Fruit fly (Drosophila melanogaster) whole organism, embryonic: ENCODE data around the gene CG6149.

Experiments
- Antp ChIP-seq: fragments of 200-800 bp; sonication (Bioruptor generic); optimal IDR thresholded peaks from 3 replicates; lab custom pipeline; 2016; ENCODE audit warnings: missing biosample characterization, missing genetic modification characterization
- CG1024 ChIP-seq: fragments of 200-800 bp; sonication (Bioruptor generic); IDR thresholded peaks from 2 replicates; pipeline ENCODE4 v1.3.6; 2022; ENCODE audit warnings: missing biosample characterization, missing genetic modification characterization
- CG10274 ChIP-seq: fragments of 200-800 bp; sonication (Bioruptor generic); optimal IDR thresholded peaks from 3 replicates; lab custom pipeline; 2017; ENCODE audit warnings: missing biosample characterization, mild to moderate bottlenecking, missing genetic modification characterization
- CG10979 ChIP-seq: fragments of 200-800 bp; sonication (Bioruptor generic); optimal IDR thresholded peaks from 2 replicates; lab custom pipeline; 2018; ENCODE audit warnings: missing biosample characterization, mild to moderate bottlenecking, missing genetic modification characterization, moderate library complexity
- CG11085 ChIP-seq: fragments of 200-800 bp; sonication (Bioruptor generic); IDR thresholded peaks from 2 replicates; pipeline ENCODE4 v1.3.6; 2022; ENCODE audit warnings: missing biosample characterization, missing genetic modification characterization
- CG13296 ChIP-seq: fragments of 200-800 bp; sonication (Bioruptor generic); optimal IDR thresholded peaks from 3 replicates; lab custom pipeline; 2018; ENCODE audit warnings: missing biosample characterization, mild to moderate bottlenecking, missing genetic modification characterization
- CG13424 ChIP-seq: fragments of 200-800 bp; sonication (Bioruptor generic); optimal IDR thresholded peaks from 2 replicates; lab custom pipeline; 2019; ENCODE audit warnings: missing biosample characterization, mild to moderate bottlenecking, missing genetic modification characterization, moderate library complexity
- CG1603 ChIP-seq: fragments of 200-800 bp; sonication (Bioruptor generic); optimal IDR thresholded peaks from 2 replicates; lab custom pipeline; 2019; ENCODE audit warnings: missing biosample characterization, mild to moderate bottlenecking, missing genetic modification characterization, moderate library complexity
- CG17186 ChIP-seq: fragments of 200-800 bp; sonication (Bioruptor generic); optimal IDR thresholded peaks from 3 replicates; lab custom pipeline; 2017; ENCODE audit warnings: missing biosample characterization, missing genetic modification reagents, missing genetic modification characterization
- CG18262 ChIP-seq: fragments of 200-800 bp; optimal IDR thresholded peaks from 3 replicates; lab custom pipeline; 2019; ENCODE audit warnings: missing biosample characterization, mild to moderate bottlenecking, missing genetic modification characterization, moderate library complexity
- CG2678 ChIP-seq: fragments of 200-800 bp; sonication (Bioruptor generic); optimal IDR thresholded peaks from 3 replicates; lab custom pipeline; 2019; ENCODE audit warnings: missing biosample characterization, mild to moderate bottlenecking, missing genetic modification characterization, moderate library complexity
- CG2712 ChIP-seq: fragments of 200-800 bp; optimal IDR thresholded peaks from 3 replicates; lab custom pipeline; 2019; ENCODE audit warnings: missing biosample characterization, mild to moderate bottlenecking, missing genetic modification characterization, moderate library complexity
- CG3065 ChIP-seq: fragments of 200-800 bp; sonication (Bioruptor generic); optimal IDR thresholded peaks from 2 replicates; lab custom pipeline; 2016; ENCODE audit warnings: missing biosample characterization, missing genetic modification characterization
- CG31365 ChIP-seq: fragments of 200-800 bp; sonication (Bioruptor generic); optimal IDR thresholded peaks from 2 replicates; lab custom pipeline; 2018; ENCODE audit warnings: missing biosample characterization, mild to moderate bottlenecking, missing genetic modification characterization
- CG31441 ChIP-seq: fragments of 200-800 bp; sonication (Bioruptor generic); IDR thresholded peaks from 2 replicates; pipeline ENCODE4 v1.3.6; 2022; ENCODE audit warnings: missing biosample characterization, missing genetic modification characterization
- CG32532 ChIP-seq: fragments of 200-800 bp; sonication (Bioruptor generic); IDR thresholded peaks from 2 replicates; pipeline ENCODE4 v1.3.6; 2022; ENCODE audit warnings: missing biosample characterization, missing genetic modification characterization
- CG34224 ChIP-seq: fragments of 200-800 bp; sonication (Bioruptor generic); IDR thresholded peaks from 3 replicates; pipeline ENCODE4 v1.3.6; 2022; ENCODE audit warnings: missing biosample characterization, missing genetic modification characterization; ENCODE audit not compliant: partially characterized antibody
- CG4617 ChIP-seq: fragments of 200-800 bp; sonication (Bioruptor generic); optimal IDR thresholded peaks from 3 replicates; lab custom pipeline; 2016; ENCODE audit warnings: missing biosample characterization, missing genetic modification characterization, borderline replicate concordance
- CG6654 ChIP-seq: fragments of 200-800 bp; sonication (Bioruptor generic); optimal IDR thresholded peaks from 2 replicates; lab custom pipeline; 2017; ENCODE audit warnings: missing biosample characterization, mild to moderate bottlenecking, missing genetic modification characterization
- CG6791 ChIP-seq: fragments of 200-800 bp; sonication (Bioruptor generic); IDR thresholded peaks from 3 replicates; pipeline ENCODE4 v1.3.6; 2022; ENCODE audit warnings: missing biosample characterization, missing genetic modification characterization; ENCODE audit not compliant: partially characterized antibody
- CG9437 ChIP-seq: fragments of 200-800 bp; sonication (Bioruptor generic); optimal IDR thresholded peaks from 2 replicates; lab custom pipeline; 2018; ENCODE audit warnings: missing biosample characterization, mild to moderate bottlenecking, missing genetic modification characterization
- CG9876 ChIP-seq: fragments of 200-800 bp; sonication (Bioruptor generic); optimal IDR thresholded peaks from 2 replicates; lab custom pipeline; 2016; ENCODE audit warnings: missing biosample characterization, missing genetic modification characterization
- Dfd ChIP-seq, 2 experiments: fragments of >200 bp; optimal IDR thresholded peaks; 2 replicates each; lab custom pipeline; 2017; ENCODE audit warnings: missing biosample characterization in 2 of 2, missing genetic modification characterization in 2 of 2
- Dip2 ChIP-seq: fragments of 200-800 bp; sonication (Bioruptor generic); IDR thresholded peaks from 2 replicates; pipeline ENCODE4 v1.3.6; 2022; ENCODE audit warnings: missing biosample characterization, missing genetic modification characterization
- HHEX ChIP-seq: fragments of 200-800 bp; sonication (Bioruptor generic); optimal IDR thresholded peaks from 3 replicates; lab custom pipeline; 2017; ENCODE audit warnings: missing biosample characterization, mild to moderate bottlenecking, missing genetic modification characterization, missing genetic modification reagents
- Hmr ChIP-seq: fragments of 200-800 bp; sonication (Bioruptor generic); optimal IDR thresholded peaks from 3 replicates; lab custom pipeline; 2017; ENCODE audit warnings: mild to moderate bottlenecking, missing biosample characterization, missing genetic modification reagents, missing genetic modification characterization
- Hr78 ChIP-seq, 2 experiments: fragments of 200-800 bp in 1 of 2; fragments of >200 bp in 1 of 2; sonication (Bioruptor generic) in 1 of 2; optimal IDR thresholded peaks; 2 replicates each; lab custom pipeline; 2017 to 2019; ENCODE audit warnings: missing biosample characterization in 2 of 2, missing genetic modification characterization in 2 of 2, mild to moderate bottlenecking in 1 of 2, moderate library complexity in 1 of 2
- Oaz ChIP-seq: fragments of 200-800 bp; sonication (Bioruptor generic); IDR thresholded peaks from 2 replicates; pipeline ENCODE4 v1.3.6; 2022; ENCODE audit warnings: missing biosample characterization, missing genetic modification characterization
- Sox102F ChIP-seq: fragments of 200-800 bp; sonication (Bioruptor generic); optimal IDR thresholded peaks from 2 replicates; lab custom pipeline; 2018; ENCODE audit warnings: missing biosample characterization, mild to moderate bottlenecking, missing genetic modification characterization, moderate library complexity
- Sry-δ ChIP-seq: fragments of 200-800 bp; sonication (Bioruptor generic); optimal IDR thresholded peaks from 2 replicates; lab custom pipeline; 2016; ENCODE audit warnings: missing biosample characterization, missing genetic modification characterization
- Stat92E ChIP-seq, 3 experiments: fragments of >200 bp in 2 of 3; fragments of 200-800 bp in 1 of 3; sonication (Bioruptor generic) in 1 of 3; optimal IDR thresholded peaks; 2 replicates each; lab custom pipeline; 2017 to 2019; ENCODE audit warnings: missing biosample characterization in 3 of 3, missing genetic modification characterization in 3 of 3, mild to moderate bottlenecking in 1 of 3, moderate library complexity in 1 of 3
- bab2 ChIP-seq: fragments of 200-800 bp; sonication (Bioruptor generic); optimal IDR thresholded peaks from 2 replicates; lab custom pipeline; 2016; ENCODE audit warnings: missing biosample characterization, missing genetic modification characterization
- cad ChIP-seq: fragments of >200 bp; optimal IDR thresholded peaks from 2 replicates; lab custom pipeline; 2017; ENCODE audit warnings: missing biosample characterization, missing genetic modification characterization
- dan ChIP-seq: fragments of 200-800 bp; sonication (Bioruptor generic); IDR thresholded peaks from 2 replicates; pipeline ENCODE4 v1.3.6; 2022; ENCODE audit warnings: missing biosample characterization, missing genetic modification characterization
- dm ChIP-seq: fragments of 200-800 bp; sonication (Bioruptor generic); optimal IDR thresholded peaks from 3 replicates; lab custom pipeline; 2016; ENCODE audit warnings: missing biosample characterization, missing genetic modification characterization
- fu2 ChIP-seq: fragments of 200-800 bp; sonication (Bioruptor generic); optimal IDR thresholded peaks from 2 replicates; lab custom pipeline; 2016; ENCODE audit warnings: missing biosample characterization, missing genetic modification characterization
- gem ChIP-seq: fragments of 200-800 bp; sonication (Bioruptor generic); optimal IDR thresholded peaks from 2 replicates; lab custom pipeline; 2019; ENCODE audit warnings: missing biosample characterization, mild to moderate bottlenecking, missing genetic modification characterization, moderate library complexity
- h ChIP-seq: fragments of >200 bp; optimal IDR thresholded peaks from 2 replicates; lab custom pipeline; 2017
- lbe ChIP-seq: fragments of 200-800 bp; sonication (Bioruptor generic); optimal IDR thresholded peaks from 2 replicates; lab custom pipeline; 2016; ENCODE audit warnings: missing biosample characterization, mild to moderate bottlenecking, missing genetic modification characterization
- nmo ChIP-seq: fragments of 200-800 bp; sonication (Bioruptor generic); optimal IDR thresholded peaks from 2 replicates; lab custom pipeline; 2018; ENCODE audit warnings: missing biosample characterization, mild to moderate bottlenecking, missing genetic modification characterization, moderate library complexity
- pzg ChIP-seq: fragments of 200-800 bp; sonication (Bioruptor generic); optimal IDR thresholded peaks from 3 replicates; lab custom pipeline; 2018; ENCODE audit warnings: missing biosample characterization, mild to moderate bottlenecking, missing genetic modification characterization, moderate library complexity
- repo ChIP-seq: fragments of 200-800 bp; sonication (Bioruptor generic); optimal IDR thresholded peaks from 2 replicates; lab custom pipeline; 2016; ENCODE audit warnings: missing biosample characterization, missing genetic modification characterization
- row ChIP-seq: fragments of 200-800 bp; sonication (Bioruptor generic); IDR thresholded peaks from 3 replicates; pipeline ENCODE4 v1.3.6; 2022; ENCODE audit warnings: missing biosample characterization, missing genetic modification characterization
- sc ChIP-seq, 3 experiments: fragments of >200 bp in 2 of 3; fragments of 200-800 bp in 1 of 3; sonication (Bioruptor generic) in 1 of 3; optimal IDR thresholded peaks; 2 replicates in 2 of 3; 3 replicates in 1 of 3; lab custom pipeline; 2017; ENCODE audit warnings: mild to moderate bottlenecking in 1 of 3, missing biosample characterization in 1 of 3, missing genetic modification characterization in 1 of 3, missing genetic modification reagents in 1 of 3
- seq ChIP-seq: fragments of 200-800 bp; sonication (Bioruptor generic); IDR thresholded peaks from 2 replicates; pipeline ENCODE4 v1.3.6; 2022; ENCODE audit warnings: missing biosample characterization, missing genetic modification characterization
- stc ChIP-seq: fragments of 200-800 bp; sonication (Bioruptor generic); IDR thresholded peaks from 2 replicates; pipeline ENCODE4 v1.3.6; 2022; ENCODE audit warnings: missing biosample characterization, missing genetic modification characterization
- stwl ChIP-seq: fragments of 200-800 bp; sonication (Bioruptor generic); optimal IDR thresholded peaks from 3 replicates; lab custom pipeline; 2018; ENCODE audit warnings: missing biosample characterization, mild to moderate bottlenecking, missing genetic modification characterization, moderate library complexity
- ttk ChIP-seq: fragments of 200-800 bp; sonication (Bioruptor generic); IDR thresholded peaks from 2 replicates; pipeline ENCODE4 v2.1.2; 2022; ENCODE audit warnings: missing biosample characterization, missing genetic modification characterization
- tup ChIP-seq: fragments of 200-800 bp; sonication (Bioruptor generic); optimal IDR thresholded peaks from 2 replicates; lab custom pipeline; 2016; ENCODE audit warnings: missing biosample characterization, mild to moderate bottlenecking, missing genetic modification characterization, moderate library complexity

Gene CG6149

DNA sequence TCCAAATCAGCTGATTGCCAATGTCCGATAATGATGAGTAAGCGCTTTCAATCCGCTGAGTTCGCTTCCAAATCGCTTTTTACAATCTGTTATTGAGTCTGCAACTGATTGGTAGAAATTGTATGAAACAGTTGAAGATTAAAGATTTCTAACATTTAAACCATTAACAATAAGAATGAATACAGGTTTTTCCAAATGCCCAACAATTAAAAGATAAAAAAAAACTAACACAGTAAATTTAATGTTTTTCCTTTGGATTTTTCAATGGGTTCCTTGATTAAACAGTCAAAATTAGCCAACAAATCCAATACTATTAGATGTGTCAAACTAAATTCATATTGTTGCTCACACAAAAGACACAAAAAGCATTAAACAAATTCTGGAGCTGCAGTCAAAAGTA lies 9.6 kb upstream of the CG6149 start, which contains the start of gene CG7557:
CG7557 (plus strand) TSS at position 301 of the 400 bp plus-strand sequence.
- TF ChIP-seq CG10274 (GFP tag; lab: Kevin White, UChicago) (no peak), Stat92E (GFP tag; optimal IDR thresholded peaks at IDR 0.05; lab: Kevin White, UChicago) (no peak), CG34224 (GFP tag; lab: Robert Waterston, UW) (no peak), Oaz (GFP tag; lab: Robert Waterston, UW) (no peak), CG6654 (GFP tag; lab: Kevin White, UChicago) (no peak), fu2 (GFP tag; lab: Kevin White, UChicago) (no peak), Hmr (GFP tag; lab: Kevin White, UChicago) (no peak), CG6791 (GFP tag; lab: Robert Waterston, UW) (no peak), CG31365 (no peak), CG17186 (no peak), cad (GFP tag; lab: Kevin White, UChicago) (no peak), CG18262 (tag; lab: Kevin White, UChicago) (no peak), gem (tag; lab: Kevin White, UChicago) (no peak), HHEX (GFP tag; lab: Kevin White, UChicago) (no peak), bab2 (GFP tag; lab: Kevin White, UChicago) (no peak), pzg (GFP tag; lab: Kevin White, UChicago) (no peak)

DNA sequence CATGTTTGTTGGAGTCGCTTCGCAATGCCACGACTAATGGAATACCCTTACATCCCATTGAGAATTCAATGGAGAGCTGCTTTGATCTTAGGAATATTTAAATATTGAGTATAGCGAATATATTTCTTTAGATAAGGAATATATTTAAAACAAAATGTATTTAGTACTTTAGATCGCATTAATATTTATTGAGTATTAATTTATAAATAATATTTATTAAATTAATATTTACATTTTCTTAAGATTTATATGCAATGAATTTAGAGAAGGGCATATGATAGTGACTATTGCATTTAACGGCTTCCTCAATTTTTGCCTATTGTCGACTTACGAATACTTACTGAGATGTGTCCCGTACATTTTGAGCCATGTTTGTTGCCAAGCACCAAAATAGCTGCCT lies 8.9 kb upstream of the CG6149 start:
- TF ChIP-seq dm (GFP tag; lab: Kevin White, UChicago), result no peak
- no peak for TF ChIP-seq CG4617
- TF ChIP-seq nmo (GFP tag; lab: Kevin White, UChicago), result peak; percentile 50
- peak; percentile 60 for TF ChIP-seq Sox102F (GFP tag; lab: Kevin White, UChicago)
- TF ChIP-seq Dfd (GFP tag; optimal IDR thresholded peaks at IDR 0.05; lab: Kevin White, UChicago), result no peak
- no peak for TF ChIP-seq Hr78 (GFP tag; optimal IDR thresholded peaks at IDR 0.05; lab: Kevin White, UChicago)
- TF ChIP-seq CG31441 (GFP tag; lab: Robert Waterston, UW), result peak; percentile 35; the same call in 1 of the 2 replicates
- no peak for TF ChIP-seq tup (GFP tag; lab: Kevin White, UChicago)
- no peak for TF ChIP-seq Dip2 (GFP tag; lab: Robert Waterston, UW)
- no peak for TF ChIP-seq CG6791 (GFP tag; lab: Robert Waterston, UW)
- no peak for TF ChIP-seq seq (GFP tag; lab: Robert Waterston, UW)
- TF ChIP-seq lbe (GFP tag; lab: Kevin White, UChicago), result no peak
- TF ChIP-seq sc (optimal IDR thresholded peaks at IDR 0.05; lab: Kevin White, UChicago), result no peak
- no peak for TF ChIP-seq sc (GFP tag; optimal IDR thresholded peaks at IDR 0.05; lab: Kevin White, UChicago)
- peak; percentile 7 for TF ChIP-seq CG9437
- no peak for TF ChIP-seq Antp (GFP tag; lab: Kevin White, UChicago)
- no peak for TF ChIP-seq CG32532
- TF ChIP-seq CG2712 (tag; lab: Kevin White, UChicago), result peak; percentile 54
- no peak for TF ChIP-seq CG11085 (GFP tag; lab: Robert Waterston, UW)
- TF ChIP-seq CG10979 (tag; lab: Kevin White, UChicago), result peak; percentile 25
- no peak for TF ChIP-seq row (GFP tag; lab: Robert Waterston, UW)
- TF ChIP-seq CG1603 (tag; lab: Kevin White, UChicago), result no peak
- 0 out of 2 replicates have a peak, but pooled peaks have one; percentile 4 for TF ChIP-seq ttk
- TF ChIP-seq CG9876 (GFP tag; lab: Kevin White, UChicago), result no peak
- TF ChIP-seq stwl (tag; lab: Kevin White, UChicago), result no peak
- peak; percentile 67 for TF ChIP-seq CG2678 (tag; lab: Kevin White, UChicago)
- peak; percentile 47 for TF ChIP-seq CG13424 (tag; lab: Kevin White, UChicago)
- TF ChIP-seq CG3065 (GFP tag; lab: Kevin White, UChicago), result no peak
- TF ChIP-seq dan (GFP tag; lab: Robert Waterston, UW), result no peak
- no peak for TF ChIP-seq repo (GFP tag; lab: Kevin White, UChicago)
- TF ChIP-seq Sry-δ (GFP tag; lab: Kevin White, UChicago), result no peak
- no peak for TF ChIP-seq h (lab: Kevin White, UChicago)
- no peak for TF ChIP-seq CG1024 (GFP tag; lab: Robert Waterston, UW)
- TF ChIP-seq stc (GFP tag; lab: Robert Waterston, UW), result no peak
- TF ChIP-seq CG13296 (GFP tag; lab: Kevin White, UChicago), result peak; percentile 28
